Worm (Caenorhabditis elegans) whole organism, midembryonic: Measurements from ENCODE around the gene ama-1.
A peak's percentile ranks its signal among the peaks of the same experiment; 100 is the strongest.

Experiments
- T22C8.4 ChIP-seq: fragments of 200-800 bp; sonication (Bioruptor generic); IDR thresholded peaks from 2 replicates; pipeline ENCODE4 v1.3.6; 2022; ENCODE audit warnings: missing genetic modification characterization, missing compliant biosample characterization
- cog-1 ChIP-seq: sonication (generic microtip); optimal IDR thresholded peaks from 2 replicates; lab custom pipeline; 2016; ENCODE audit warnings: missing genetic modification characterization, missing compliant biosample characterization
- flt-1 ChIP-seq: fragments of 200-800 bp; sonication (Bioruptor generic); IDR thresholded peaks from 2 replicates; pipeline ENCODE4 v1.3.6; 2022; ENCODE audit warnings: missing genetic modification characterization, missing compliant biosample characterization
- klf-2 ChIP-seq: fragments of 200-800 bp; sonication (Bioruptor generic); conservative IDR thresholded peaks from 2 replicates; pipeline ENCODE4 v1.3.6; 2022; ENCODE audit warnings: missing genetic modification reagents, missing genetic modification characterization, missing compliant biosample characterization
- med-1 ChIP-seq: sonication (generic microtip); optimal IDR thresholded peaks from 2 replicates; lab custom pipeline; 2017; ENCODE audit warnings: missing genetic modification characterization, mild to moderate bottlenecking, missing compliant biosample characterization, antibody characterized with exemption, missing genetic modification reagents; ENCODE audit not compliant: insufficient read depth
- ref-1 ChIP-seq: fragments of 200-800 bp; sonication (Bioruptor generic); conservative IDR thresholded peaks from 2 replicates; pipeline ENCODE4 v1.3.6; 2022; ENCODE audit warnings: missing genetic modification reagents, missing genetic modification characterization, missing compliant biosample characterization
- tab-1 ChIP-seq: fragments of 200-800 bp; sonication (Bioruptor generic); IDR thresholded peaks from 2 replicates; pipeline ENCODE4 v1.3.6; 2022; ENCODE audit warnings: missing genetic modification characterization, missing compliant biosample characterization
- ztf-23 ChIP-seq: fragments of 200-800 bp; sonication (Bioruptor generic); IDR thresholded peaks from 2 replicates; pipeline ENCODE4 v1.3.6; 2022; ENCODE audit warnings: missing genetic modification reagents, missing genetic modification characterization, missing compliant biosample characterization
- ztf-29 ChIP-seq: fragments of 200-800 bp; sonication (Bioruptor generic); IDR thresholded peaks from 2 replicates; pipeline ENCODE4 v1.3.6; 2022; ENCODE audit warnings: missing genetic modification reagents, missing genetic modification characterization, missing compliant biosample characterization

ama-1 gene

DNA sequence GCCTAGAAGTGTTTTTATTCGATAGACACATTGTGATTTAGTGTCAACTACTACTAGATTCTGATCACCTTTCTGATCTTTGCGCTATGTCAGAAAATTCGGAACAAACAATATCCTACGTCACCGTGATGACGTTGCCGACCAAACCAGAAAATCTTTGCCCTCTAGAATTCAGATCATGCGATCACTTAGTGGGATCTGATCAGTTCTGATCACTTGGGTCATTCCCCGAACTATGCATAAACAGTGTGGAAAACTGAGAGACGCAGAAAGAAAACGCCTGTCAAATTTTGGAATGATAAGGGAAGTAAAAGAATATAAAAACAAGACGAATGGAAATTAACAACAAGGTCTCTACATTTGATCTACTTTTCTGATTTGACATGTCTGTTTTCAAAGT lies 46.7 kb downstream of the ama-1 start, which contains the start of gene F15E6.3:
Gene F15E6.3, plus strand, starts transcription at position 344 of the 400 bp plus-strand sequence.
- TF ChIP-seq med-1 (GFP tag; lab: Kevin White, UChicago) (no peak), flt-1 (no peak), klf-2 (GFP tag; lab: Robert Waterston, UW) (no peak), T22C8.4 (GFP tag; lab: Robert Waterston, UW) (no peak), tab-1 (GFP tag; lab: Robert Waterston, UW) (no peak), ref-1 (GFP tag; lab: Robert Waterston, UW) (no peak), cog-1 (no peak), ztf-23 (GFP tag; lab: Robert Waterston, UW) (no peak), ztf-29 (GFP tag; lab: Robert Waterston, UW) (no peak)

DNA sequence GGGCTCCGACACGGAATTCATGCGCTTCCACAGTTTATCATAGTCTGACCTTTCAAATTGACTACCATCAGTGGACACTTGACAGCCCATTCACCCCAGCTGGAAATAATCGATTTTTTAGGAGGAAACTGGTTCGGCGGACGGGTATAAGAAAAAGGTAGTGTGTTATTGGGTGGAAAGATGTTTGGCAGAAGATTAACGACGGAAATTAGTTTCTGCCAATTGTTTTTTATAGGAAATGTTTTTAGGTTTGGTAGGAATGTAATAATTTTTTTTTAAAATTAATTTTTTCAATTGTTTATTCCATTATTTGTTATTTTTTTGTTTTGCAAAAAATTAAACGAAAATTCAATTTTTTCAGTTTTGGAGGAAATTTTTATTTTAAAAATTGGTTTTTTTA lies 51.1 kb downstream of the ama-1 start, which contains the start of gene F15E6.9:
Gene F15E6.9, minus strand, starts transcription at position 101 of the 400 bp plus-strand sequence.
- TF ChIP-seq flt-1 (no peak), med-1 (GFP tag; lab: Kevin White, UChicago) (no peak), ztf-29 (GFP tag; lab: Robert Waterston, UW) (no peak), ztf-23 (GFP tag; lab: Robert Waterston, UW) (no peak), T22C8.4 (GFP tag; lab: Robert Waterston, UW) (no peak), ref-1 (GFP tag; lab: Robert Waterston, UW) (no peak), cog-1 (no peak), tab-1 (GFP tag; lab: Robert Waterston, UW) (no peak), klf-2 (GFP tag; lab: Robert Waterston, UW) (no peak)

DNA sequence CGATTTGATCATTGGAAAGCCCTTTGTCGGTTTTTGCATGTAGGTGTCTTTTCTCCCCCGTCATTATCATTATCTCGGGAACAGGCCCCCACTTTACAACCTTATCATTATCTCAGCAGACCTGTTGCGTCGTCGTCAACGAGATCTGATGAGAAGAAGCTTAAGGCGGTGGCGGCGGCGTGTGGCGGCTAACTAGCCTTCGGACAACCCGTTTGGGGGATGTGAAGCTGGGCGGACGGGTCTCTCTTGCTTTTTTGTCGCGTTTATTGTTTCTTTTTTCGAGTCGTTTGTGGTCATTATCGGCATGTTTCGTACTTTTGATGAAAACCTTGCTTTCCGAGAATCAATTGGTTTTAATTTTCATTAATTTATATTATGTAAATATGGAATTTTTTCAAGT lies 52.1 kb downstream of the ama-1 start:
- TF ChIP-seq ref-1 (GFP tag; lab: Robert Waterston, UW) (no peak), ztf-29 (GFP tag; lab: Robert Waterston, UW) (no peak), klf-2 (GFP tag; lab: Robert Waterston, UW) (no peak)

DNA sequence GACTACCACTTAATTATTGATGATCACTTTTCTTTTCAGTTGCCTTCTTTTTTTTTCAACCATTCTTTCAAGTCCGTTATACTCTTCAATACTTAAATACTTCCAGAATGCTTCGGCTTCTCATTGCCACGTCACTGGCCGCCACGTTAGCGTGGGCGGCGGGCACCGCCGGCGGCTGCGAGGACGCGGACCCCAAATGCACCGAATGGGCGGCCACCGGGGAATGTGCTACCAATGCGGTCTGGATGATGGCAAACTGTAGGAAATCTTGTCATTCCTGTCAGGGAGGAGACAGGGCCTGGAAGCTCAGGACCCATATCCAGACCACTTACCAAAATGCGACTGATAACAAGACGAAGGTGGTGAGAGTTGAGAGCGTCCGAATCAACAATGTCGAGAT lies 53.3 kb downstream of the ama-1 start, which contains the start of gene lgc-22:
Gene lgc-22, plus strand, starts transcription at position 105 of the 400 bp plus-strand sequence.
- TF ChIP-seq ref-1 (GFP tag; lab: Robert Waterston, UW) (no peak), tab-1 (GFP tag; lab: Robert Waterston, UW) (peak; percentile 41; the same call in 1 of the 2 replicates)

DNA sequence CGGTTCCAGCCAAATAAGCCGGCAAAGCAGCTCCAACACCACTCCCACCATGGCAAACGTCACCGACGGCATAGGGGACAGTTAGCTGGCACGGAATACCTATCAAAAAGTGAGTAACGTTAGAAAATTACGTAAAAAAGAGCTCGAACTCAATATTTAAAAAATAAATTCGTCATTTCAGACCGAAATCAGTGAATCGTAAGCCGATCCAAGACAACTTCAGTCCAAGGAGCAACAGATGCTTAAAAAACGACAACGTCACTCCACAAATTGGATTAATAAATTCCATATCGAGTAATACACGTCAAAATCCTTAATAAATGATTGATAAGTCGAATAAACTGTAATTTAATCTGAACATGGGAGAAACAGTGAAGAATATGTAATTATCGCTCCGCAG lies 58.4 kb downstream of the ama-1 start:
- TF ChIP-seq cog-1 (no peak), ztf-29 (GFP tag; lab: Robert Waterston, UW) (no peak), ztf-23 (GFP tag; lab: Robert Waterston, UW) (no peak), ref-1 (GFP tag; lab: Robert Waterston, UW) (no peak), med-1 (GFP tag; lab: Kevin White, UChicago) (no peak), klf-2 (GFP tag; lab: Robert Waterston, UW) (no peak), tab-1 (GFP tag; lab: Robert Waterston, UW) (no peak), flt-1 (no peak), T22C8.4 (GFP tag; lab: Robert Waterston, UW) (no peak)

DNA sequence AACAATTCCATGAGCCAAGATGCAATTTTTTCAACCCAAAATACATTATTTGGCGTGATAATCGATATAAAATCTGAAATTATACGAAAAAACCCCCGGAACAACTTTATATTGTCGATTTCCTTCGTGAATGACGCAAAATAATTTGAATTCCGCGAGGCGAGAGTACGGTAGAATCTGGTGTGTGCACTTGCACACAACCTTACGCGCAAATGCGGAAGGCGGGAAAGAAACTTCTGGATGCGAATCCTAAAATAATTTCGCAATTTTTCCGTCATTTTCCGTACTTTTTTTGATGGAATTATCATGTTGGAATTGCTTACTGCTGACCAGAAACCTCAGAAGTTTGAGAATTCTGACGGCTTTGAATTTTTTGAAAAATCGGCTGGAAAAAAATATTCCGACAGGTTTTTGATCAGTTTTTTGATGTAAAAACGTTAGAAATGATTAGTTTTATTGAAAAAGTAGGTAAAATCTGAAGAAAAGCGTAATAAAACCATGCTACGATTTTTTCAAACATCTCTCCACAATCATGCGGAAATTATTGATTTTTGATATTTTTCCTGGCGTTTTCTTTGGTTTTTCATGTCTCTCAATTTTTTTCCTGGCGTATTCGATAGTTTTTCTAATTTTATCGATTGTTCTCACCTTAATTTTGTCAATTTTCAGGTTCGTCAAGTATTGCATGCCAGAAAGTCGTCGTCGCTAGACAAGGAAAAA lies 59.5 kb downstream of the ama-1 start, which contains the start of gene set-9:
Gene set-9, plus strand, starts transcription at position 670 of the 720 bp plus-strand sequence.
- TF ChIP-seq flt-1 (no peak), med-1 (GFP tag; lab: Kevin White, UChicago) (no peak), klf-2 (GFP tag; lab: Robert Waterston, UW) (no peak), tab-1 (GFP tag; lab: Robert Waterston, UW) (no peak), ztf-29 (GFP tag; lab: Robert Waterston, UW) (no peak), T22C8.4 (GFP tag; lab: Robert Waterston, UW) (no peak), cog-1 (no peak), ztf-23 (GFP tag; lab: Robert Waterston, UW) (no peak), ref-1 (GFP tag; lab: Robert Waterston, UW) (no peak)
